Worm (Caenorhabditis elegans) whole organism, young adult: ENCODE results near the gene F23B2.7.

Experiments
- aptf-3 ChIP-seq: fragments of 200-800 bp; sonication (Bioruptor generic); IDR thresholded peaks from 2 replicates; pipeline ENCODE4 v1.3.6; 2022; ENCODE audit warnings: missing genetic modification characterization, missing compliant biosample characterization
- cebp-1 ChIP-seq, 2 experiments: fragments of 200-800 bp in 1 of 2; sonication (Bioruptor generic) in 1 of 2; sonication (generic microtip) in 1 of 2; IDR thresholded peaks in 1 of 2; optimal IDR thresholded peaks in 1 of 2; 2 replicates each; pipeline versions ENCODE4 v1.3.6 to Lab custom; 2017 to 2022; ENCODE audit warnings: missing compliant biosample characterization in 2 of 2, missing genetic modification characterization in 2 of 2, mild to moderate bottlenecking in 1 of 2, missing genetic modification reagents in 1 of 2, moderate library complexity in 1 of 2
- egl-18 ChIP-seq: fragments of 200-800 bp; sonication (Bioruptor generic); IDR thresholded peaks from 2 replicates; pipeline ENCODE4 v1.3.6; 2022; ENCODE audit warnings: missing genetic modification reagents, missing genetic modification characterization, missing compliant biosample characterization
- madf-3 ChIP-seq: fragments of 200-800 bp; sonication (Bioruptor generic); IDR thresholded peaks from 2 replicates; pipeline ENCODE4 v1.3.6; 2022; ENCODE audit warnings: missing genetic modification reagents, missing genetic modification characterization, missing compliant biosample characterization
- nhr-80 ChIP-seq: sonication (generic microtip); optimal IDR thresholded peaks from 2 replicates; lab custom pipeline; 2016; ENCODE audit warnings: missing genetic modification characterization, missing compliant biosample characterization
- pbrm-1 ChIP-seq: fragments of 200-800 bp; sonication (Bioruptor generic); IDR thresholded peaks from 2 replicates; pipeline ENCODE4 v1.3.6; 2022; ENCODE audit warnings: missing genetic modification reagents, missing genetic modification characterization, missing compliant biosample characterization
- snpc-3.4 ChIP-seq: sonication (generic microtip); optimal IDR thresholded peaks from 2 replicates; lab custom pipeline; 2017; ENCODE audit warnings: missing genetic modification characterization, mild to moderate bottlenecking, missing compliant biosample characterization, antibody characterized with exemption, moderate library complexity, missing genotype, missing genetic modification reagents

The F23B2.7 gene

ce11 chrIV:9198136-9198535, 47.9 kb downstream of the F23B2.7 start (continued):
- 0 out of 2 replicates have a peak, but pooled peaks have one; percentile 22 for TF ChIP-seq pbrm-1 (GFP tag; lab: Robert Waterston, UW)

DNA sequence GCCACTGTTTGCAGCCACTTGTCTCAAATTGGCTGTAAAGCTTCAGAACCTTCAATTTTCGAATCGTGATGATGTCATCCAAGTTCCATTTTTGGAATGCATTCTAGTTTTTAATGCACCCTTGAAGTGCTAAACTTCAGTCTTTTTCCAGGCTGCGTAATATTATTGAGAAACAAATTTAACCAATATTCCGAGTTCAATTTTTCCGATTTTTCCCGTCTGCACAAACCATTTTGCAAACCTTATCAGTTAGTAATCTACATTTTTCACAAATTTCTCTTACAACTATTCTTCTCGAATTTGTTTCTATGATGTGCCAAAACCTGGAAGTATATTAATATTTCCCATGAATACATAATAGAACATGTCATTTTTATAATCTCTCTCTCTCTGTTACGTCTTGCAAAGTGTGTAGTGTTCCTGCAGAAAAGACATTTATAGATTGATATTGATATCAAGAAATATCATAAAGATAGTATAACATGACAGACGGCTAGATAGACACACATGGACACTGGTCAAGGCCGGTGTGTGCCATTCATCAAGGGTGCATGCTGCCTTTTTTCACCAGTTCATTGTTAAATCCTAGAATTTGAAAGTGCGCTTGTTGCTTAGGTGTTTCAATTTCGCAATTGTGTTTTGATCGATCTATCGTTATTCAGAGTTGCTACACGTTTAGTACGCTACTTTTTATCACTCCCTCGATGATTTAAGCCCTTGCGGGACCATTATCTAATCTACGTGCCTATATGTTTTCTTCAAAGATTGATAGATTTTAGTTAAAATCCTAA, 49.1 kb downstream of the F23B2.7 start:
- TF ChIP-seq nhr-80 (tag; lab: Kevin White, UChicago) (peak; percentile 14), madf-3 (GFP tag; lab: Robert Waterston, UW) (0 out of 2 replicates have a peak, but pooled peaks have one; percentile 48), cebp-1 (GFP tag; IDR thresholded peaks at IDR 0.05; lab: Robert Waterston, UW) (no peak), cebp-1 (tag; optimal IDR thresholded peaks at IDR 0.05; lab: Kevin White, UChicago) (peak; percentile 58), egl-18 (GFP tag; lab: Robert Waterston, UW) (no peak)

- TF ChIP-seq snpc-3.4 (tag; lab: Kevin White, UChicago), result no peak
- TF ChIP-seq aptf-3 (GFP tag; lab: Robert Waterston, UW), result no peak
Observed at ce11 chrIV:9199939-9200202, 49.6 kb downstream of the F23B2.7 start, which contains the start of gene wnk-1. TSS of gene wnk-1 (plus strand) at chrIV:9200103.
